Worm (Caenorhabditis elegans) whole organism, L2 larva: ENCODE measurements around the gene ncx-10.

ENCODE experiments used
- C34F6.9 ChIP-seq: fragments of 150-350 bp; optimal IDR thresholded peaks from 2 replicates; lab custom pipeline; 2014; ENCODE audit warnings: missing biosample characterization, missing genetic modification characterization
- F13H6.1 ChIP-seq: sonication (generic microtip); optimal IDR thresholded peaks from 2 replicates; lab custom pipeline; 2016; ENCODE audit warnings: missing genetic modification characterization, missing compliant biosample characterization
- Y55F3AM.14 ChIP-seq: fragments of 200-800 bp; sonication (Bioruptor generic); optimal IDR thresholded peaks from 2 replicates; lab custom pipeline; 2018; ENCODE audit warnings: mild to moderate bottlenecking, missing genetic modification characterization, missing compliant biosample characterization
- alr-1 ChIP-seq: fragments of 150-350 bp; optimal IDR thresholded peaks from 2 replicates; lab custom pipeline; 2014; ENCODE audit warnings: missing biosample characterization, missing genetic modification characterization
- aly-2 ChIP-seq: fragments of 150-350 bp; optimal IDR thresholded peaks from 2 replicates; lab custom pipeline; 2014; ENCODE audit warnings: missing biosample characterization, missing genetic modification characterization
- ama-1 ChIP-seq: fragments of 150-350 bp; optimal IDR thresholded peaks from 2 replicates; lab custom pipeline; 2018; ENCODE audit warnings: inconsistent platforms
- ceh-16 ChIP-seq: fragments of 150-350 bp; optimal IDR thresholded peaks from 2 replicates; lab custom pipeline; 2014; ENCODE audit warnings: missing biosample characterization, missing genetic modification characterization
- ceh-82 ChIP-seq: fragments of 150-350 bp; optimal IDR thresholded peaks from 2 replicates; lab custom pipeline; 2014; ENCODE audit warnings: missing biosample characterization, missing genetic modification characterization
- crh-2 ChIP-seq: sonication (generic microtip); optimal IDR thresholded peaks from 2 replicates; lab custom pipeline; 2017; ENCODE audit warnings: missing biosample characterization, missing genetic modification characterization
- egl-27 ChIP-seq: sonication (generic microtip); optimal IDR thresholded peaks from 3 replicates; lab custom pipeline; 2017; ENCODE audit warnings: missing biosample characterization, missing genetic modification reagents, missing genetic modification characterization
- elt-1 ChIP-seq: fragments of 150-350 bp; optimal IDR thresholded peaks from 2 replicates; lab custom pipeline; 2014; ENCODE audit warnings: missing biosample characterization, missing genetic modification characterization
- fos-1 ChIP-seq: fragments of 150-350 bp; optimal IDR thresholded peaks from 2 replicates; lab custom pipeline; 2014; ENCODE audit warnings: missing biosample characterization, missing genetic modification characterization
- gmeb-1 ChIP-seq: fragments of 150-350 bp; optimal IDR thresholded peaks from 2 replicates; lab custom pipeline; 2014; ENCODE audit warnings: missing biosample characterization, missing genetic modification characterization
- lin-11 ChIP-seq: fragments of 150-350 bp; sonication (generic microtip); optimal IDR thresholded peaks from 2 replicates; lab custom pipeline; 2014; ENCODE audit warnings: missing biosample characterization, missing genetic modification characterization, inconsistent platforms, mixed read lengths
- lin-13 ChIP-seq: fragments of 150-350 bp; optimal IDR thresholded peaks from 2 replicates; lab custom pipeline; 2014; ENCODE audit warnings: missing biosample characterization, missing genetic modification reagents, missing genetic modification characterization
- lin-39 ChIP-seq: fragments of 150-350 bp; optimal IDR thresholded peaks from 2 replicates; lab custom pipeline; 2014; ENCODE audit warnings: missing biosample characterization, missing genetic modification reagents, missing genetic modification characterization
- lsy-2 ChIP-seq, 2 experiments: fragments of 150-350 bp in 1 of 2; sonication (generic microtip) in 1 of 2; optimal IDR thresholded peaks; 2 replicates each; lab custom pipeline; 2014 to 2017; ENCODE audit warnings: missing biosample characterization in 2 of 2, missing genetic modification characterization in 2 of 2
- mab-5 ChIP-seq: fragments of 150-350 bp; optimal IDR thresholded peaks from 2 replicates; lab custom pipeline; 2014; ENCODE audit warnings: missing biosample characterization, missing genetic modification characterization
- mbf-1 ChIP-seq: sonication (generic microtip); optimal IDR thresholded peaks from 2 replicates; lab custom pipeline; 2017; ENCODE audit warnings: missing biosample characterization, missing genetic modification characterization
- mdl-1 ChIP-seq, 2 experiments: fragments of 150-350 bp in 1 of 2; sonication (generic microtip) in 1 of 2; optimal IDR thresholded peaks; 2 replicates each; lab custom pipeline; 2017; ENCODE audit warnings: missing biosample characterization in 2 of 2, missing genetic modification characterization in 2 of 2
- nhr-10 ChIP-seq: sonication (generic microtip); optimal IDR thresholded peaks from 2 replicates; lab custom pipeline; 2017; ENCODE audit warnings: missing biosample characterization, missing genetic modification characterization
- nhr-11 ChIP-seq: fragments of 150-350 bp; optimal IDR thresholded peaks from 2 replicates; lab custom pipeline; 2014; ENCODE audit warnings: missing biosample characterization, missing genetic modification characterization
- nhr-12 ChIP-seq: fragments of 150-350 bp; optimal IDR thresholded peaks from 2 replicates; lab custom pipeline; 2014; ENCODE audit warnings: missing biosample characterization, missing genetic modification characterization
- nhr-129 ChIP-seq: fragments of 150-350 bp; optimal IDR thresholded peaks from 2 replicates; lab custom pipeline; 2014; ENCODE audit warnings: missing biosample characterization, missing genetic modification characterization
- nhr-21 ChIP-seq: fragments of 150-350 bp; optimal IDR thresholded peaks from 2 replicates; lab custom pipeline; 2014; ENCODE audit warnings: missing biosample characterization, missing genetic modification characterization
- nhr-23 ChIP-seq: fragments of 150-350 bp; optimal IDR thresholded peaks from 2 replicates; lab custom pipeline; 2014; ENCODE audit warnings: missing biosample characterization, missing genetic modification reagents, missing genetic modification characterization
- nhr-237 ChIP-seq: fragments of 150-350 bp; optimal IDR thresholded peaks from 2 replicates; lab custom pipeline; 2014; ENCODE audit warnings: missing biosample characterization, missing genetic modification characterization
- nhr-25 ChIP-seq: fragments of 150-350 bp; sonication (generic microtip); optimal IDR thresholded peaks from 3 replicates; lab custom pipeline; 2014; ENCODE audit warnings: missing biosample characterization, missing genetic modification characterization
- nhr-6 ChIP-seq: fragments of 150-350 bp; optimal IDR thresholded peaks from 2 replicates; lab custom pipeline; 2014; ENCODE audit warnings: missing biosample characterization, missing genetic modification characterization
- nhr-77 ChIP-seq: fragments of 150-350 bp; optimal IDR thresholded peaks from 2 replicates; lab custom pipeline; 2014; ENCODE audit warnings: missing biosample characterization, missing genetic modification characterization
- peb-1 ChIP-seq: fragments of 150-350 bp; optimal IDR thresholded peaks from 2 replicates; lab custom pipeline; 2014; ENCODE audit warnings: missing biosample characterization, missing genetic modification characterization
- sem-4 ChIP-seq: fragments of 150-350 bp; optimal IDR thresholded peaks from 2 replicates; lab custom pipeline; 2014; ENCODE audit warnings: missing biosample characterization, missing genetic modification reagents, missing genetic modification characterization
- skn-1 ChIP-seq: sonication (generic microtip); optimal IDR thresholded peaks from 2 replicates; lab custom pipeline; 2017; ENCODE audit warnings: missing biosample characterization, missing genetic modification characterization
- sma-3 ChIP-seq: sonication (generic microtip); optimal IDR thresholded peaks from 2 replicates; lab custom pipeline; 2016; ENCODE audit warnings: missing genetic modification reagents, missing genetic modification characterization, missing compliant biosample characterization
- sma-9 ChIP-seq, 2 experiments: fragments of 150-350 bp in 1 of 2; sonication (generic microtip) in 1 of 2; optimal IDR thresholded peaks; 2 replicates each; lab custom pipeline; 2014 to 2016; ENCODE audit warnings: missing genetic modification characterization in 2 of 2, mild to moderate bottlenecking in 1 of 2, missing biosample characterization in 1 of 2, missing compliant biosample characterization in 1 of 2, missing genetic modification reagents in 1 of 2, moderate library complexity in 1 of 2
- snpc-4 ChIP-seq: fragments of 150-350 bp; optimal IDR thresholded peaks from 2 replicates; lab custom pipeline; 2014; ENCODE audit warnings: missing biosample characterization, missing genetic modification characterization
- unc-39 ChIP-seq: fragments of 150-350 bp; optimal IDR thresholded peaks from 2 replicates; lab custom pipeline; 2014; ENCODE audit warnings: missing biosample characterization, missing genetic modification characterization
- unc-55 ChIP-seq: fragments of 150-350 bp; sonication (generic microtip); optimal IDR thresholded peaks from 3 replicates; lab custom pipeline; 2014; ENCODE audit warnings: missing biosample characterization, missing genetic modification reagents, missing genetic modification characterization
- unc-62 ChIP-seq: fragments of 150-350 bp; optimal IDR thresholded peaks from 2 replicates; lab custom pipeline; 2014; ENCODE audit warnings: missing biosample characterization, missing genetic modification reagents, missing genetic modification characterization
- zag-1 ChIP-seq: fragments of 150-350 bp; optimal IDR thresholded peaks from 2 replicates; lab custom pipeline; 2014; ENCODE audit warnings: missing biosample characterization, missing genetic modification characterization
- ztf-1 ChIP-seq: fragments of 200-800 bp; sonication (Bioruptor generic); conservative IDR thresholded peaks from 2 replicates; pipeline ENCODE4 v1.3.6; 2022; ENCODE audit warnings: missing genetic modification characterization, missing compliant biosample characterization
- ztf-4 ChIP-seq: fragments of 150-350 bp; optimal IDR thresholded peaks from 2 replicates; lab custom pipeline; 2014; ENCODE audit warnings: missing biosample characterization, missing genetic modification characterization

Gene ncx-10

ce11 chrV:7932998-7933397, at the start of gene ncx-10:
Gene ncx-10, minus strand, starts transcription at chrV:7933098.
- TF ChIP-seq skn-1 (tag; lab: Kevin White, UChicago) (no peak), ztf-4 (tag; lab: Kevin White, UChicago) (no peak), nhr-25 (no peak), F13H6.1 (tag; lab: Kevin White, UChicago) (no peak), nhr-6 (no peak), fos-1 (tag; lab: Kevin White, UChicago) (no peak), ztf-1 (GFP tag; lab: Robert Waterston, UW) (no peak), Y55F3AM.14 (GFP tag; lab: Kevin White, UChicago) (no peak), peb-1 (no peak), nhr-21 (tag; lab: Kevin White, UChicago) (no peak)

ce11 chrV:7980993-7981595, 48.2 kb upstream of the ncx-10 start, which contains the start of gene F26D11.1:
Gene F26D11.1, plus strand, starts transcription at chrV:7981545.
- TF ChIP-seq sma-3 (GFP tag; lab: Kevin White, UChicago), result no peak
- TF ChIP-seq ceh-16, result no peak
- TF ChIP-seq nhr-237, result no peak
- TF ChIP-seq unc-39, result no peak
- TF ChIP-seq mab-5 (tag; lab: Kevin White, UChicago), result no peak
- TF ChIP-seq, all 48 proteins: peak for 0

- TF ChIP-seq lin-39 (tag; lab: Kevin White, UChicago) (no peak), alr-1 (tag; lab: Kevin White, UChicago) (no peak), Y55F3AM.14 (GFP tag; lab: Kevin White, UChicago) (peak; percentile 11), elt-1 (tag; lab: Kevin White, UChicago) (no peak), unc-55 (GFP tag; lab: Kevin White, UChicago) (peak; percentile 83), nhr-12 (tag; lab: Kevin White, UChicago) (no peak), lsy-2 (tag; optimal IDR thresholded peaks at IDR 0.05; lab: Kevin White, UChicago) (peak in 1 of 2 experiments; percentile 56), nhr-6 (no peak), nhr-21 (tag; lab: Kevin White, UChicago) (no peak), nhr-11 (tag; lab: Kevin White, UChicago) (no peak), F13H6.1 (tag; lab: Kevin White, UChicago) (peak; percentile 14), nhr-77 (tag; lab: Kevin White, UChicago) (no peak), mbf-1 (no peak), snpc-4 (tag; lab: Kevin White, UChicago) (peak; percentile 26), nhr-237 (no peak), sma-9 (GFP tag; optimal IDR thresholded peaks at IDR 0.05; lab: Kevin White, UChicago) (peak; percentile 19), sma-9 (tag; optimal IDR thresholded peaks at IDR 0.05; lab: Kevin White, UChicago) (no peak), crh-2 (peak; percentile 11), egl-27 (tag; lab: Kevin White, UChicago) (peak; percentile 32), mdl-1 (tag; optimal IDR thresholded peaks at IDR 0.05; lab: Kevin White, UChicago) (peak in 1 of 2 experiments; percentile 67), ztf-1 (GFP tag; lab: Robert Waterston, UW) (no peak), zag-1 (tag; lab: Kevin White, UChicago) (peak; percentile 61), sma-3 (GFP tag; lab: Kevin White, UChicago) (no peak), unc-39 (no peak), peb-1 (no peak), C34F6.9 (peak; percentile 62), nhr-129 (tag; lab: Kevin White, UChicago) (peak; percentile 28)
Measured at ce11 chrV:7980370-7980987, 47.6 kb upstream of the ncx-10 start.

ce11 chrV:7978798-7979197, 45.9 kb upstream of the ncx-10 start:
- no peak for TF ChIP-seq mbf-1
- TF ChIP-seq lin-11 (tag; lab: Kevin White, UChicago), result no peak
- no peak for TF ChIP-seq nhr-23 (tag; lab: Kevin White, UChicago)
- TF ChIP-seq gmeb-1 (tag; lab: Kevin White, UChicago), result peak; percentile 22
- TF ChIP-seq ceh-82, result no peak
- no peak for TF ChIP-seq ztf-1 (GFP tag; lab: Robert Waterston, UW)
- TF ChIP-seq mab-5 (tag; lab: Kevin White, UChicago), result no peak
- TF ChIP-seq F13H6.1 (tag; lab: Kevin White, UChicago), result peak; percentile 33
- TF ChIP-seq Y55F3AM.14 (GFP tag; lab: Kevin White, UChicago), result no peak
- peak; percentile 36 for TF ChIP-seq peb-1
- TF ChIP-seq lin-39 (tag; lab: Kevin White, UChicago), result no peak
- no peak for TF ChIP-seq C34F6.9
- no peak for TF ChIP-seq nhr-12 (tag; lab: Kevin White, UChicago)
- no peak for TF ChIP-seq unc-62 (GFP tag; lab: Kevin White, UChicago)
- TF ChIP-seq aly-2 (tag; lab: Kevin White, UChicago), result no peak
- no peak for TF ChIP-seq mdl-1 (tag; optimal IDR thresholded peaks at IDR 0.05; lab: Kevin White, UChicago)
- no peak for TF ChIP-seq ama-1
- no peak for TF ChIP-seq nhr-6
- TF ChIP-seq alr-1 (tag; lab: Kevin White, UChicago), result no peak
- TF ChIP-seq sem-4, result no peak
- peak; percentile 83 for TF ChIP-seq nhr-129 (tag; lab: Kevin White, UChicago)
- no peak for TF ChIP-seq crh-2
- TF ChIP-seq nhr-21 (tag; lab: Kevin White, UChicago), result no peak
- no peak for TF ChIP-seq ceh-16
- peak; percentile 25 for TF ChIP-seq sma-9 (GFP tag; optimal IDR thresholded peaks at IDR 0.05; lab: Kevin White, UChicago)
- TF ChIP-seq sma-9 (tag; optimal IDR thresholded peaks at IDR 0.05; lab: Kevin White, UChicago), result no peak
- peak; percentile 78 for TF ChIP-seq nhr-25
- no peak for TF ChIP-seq nhr-10 (tag; lab: Kevin White, UChicago)
- no peak for TF ChIP-seq skn-1 (tag; lab: Kevin White, UChicago)
- peak; percentile 9 for TF ChIP-seq sma-3 (GFP tag; lab: Kevin White, UChicago)
- no peak for TF ChIP-seq nhr-77 (tag; lab: Kevin White, UChicago)
- no peak for TF ChIP-seq lin-13 (GFP tag; lab: Kevin White, UChicago)
- no peak for TF ChIP-seq unc-55 (GFP tag; lab: Kevin White, UChicago)
